Worm (Caenorhabditis elegans) whole organism, L1 larva: ENCODE data around the gene acp-3.

Experiments
- C16A3.4 ChIP-seq: fragments of 150-350 bp; optimal IDR thresholded peaks from 2 replicates; lab custom pipeline; 2014; ENCODE audit warnings: missing biosample characterization, missing genetic modification characterization
- C34B4.2 ChIP-seq: sonication (generic microtip); optimal IDR thresholded peaks from 2 replicates; lab custom pipeline; 2017; ENCODE audit warnings: mild to moderate bottlenecking, missing genetic modification characterization, missing compliant biosample characterization
- F16B12.6 ChIP-seq: fragments of 150-350 bp; optimal IDR thresholded peaks from 2 replicates; lab custom pipeline; 2014; ENCODE audit warnings: missing biosample characterization, missing genetic modification characterization
- aha-1 ChIP-seq: fragments of 150-350 bp; optimal IDR thresholded peaks from 2 replicates; lab custom pipeline; 2014; ENCODE audit warnings: missing biosample characterization, missing genetic modification characterization
- aly-2 ChIP-seq: fragments of 150-350 bp; optimal IDR thresholded peaks from 2 replicates; lab custom pipeline; 2014; ENCODE audit warnings: missing biosample characterization, missing genetic modification characterization
- ama-1 ChIP-seq: fragments of 150-350 bp; optimal IDR thresholded peaks from 2 replicates; lab custom pipeline; 2014
- blmp-1 ChIP-seq: fragments of 150-350 bp; optimal IDR thresholded peaks from 2 replicates; lab custom pipeline; 2014; ENCODE audit warnings: missing biosample characterization, missing genetic modification characterization
- ceh-90 ChIP-seq: sonication (generic microtip); optimal IDR thresholded peaks from 2 replicates; lab custom pipeline; 2016; ENCODE audit warnings: missing genetic modification characterization, missing compliant biosample characterization
- dpl-1 ChIP-seq, 3 experiments: fragments of 150-350 bp in 2 of 3; sonication (generic microtip) in 1 of 3; optimal IDR thresholded peaks; 2 replicates each; lab custom pipeline; 2014 to 2017; ENCODE audit warnings: missing biosample characterization in 3 of 3, missing genetic modification characterization in 3 of 3, missing genetic modification reagents in 3 of 3
- dsc-1 ChIP-seq: sonication (generic microtip); optimal IDR thresholded peaks from 2 replicates; lab custom pipeline; 2016; ENCODE audit warnings: mild to moderate bottlenecking, missing genetic modification characterization, missing compliant biosample characterization
- efl-1 ChIP-seq, 4 experiments: fragments of 150-350 bp; optimal IDR thresholded peaks in 3 of 4; peaks in 1 of 4; 1 replicate in 1 of 4; 2 replicates in 3 of 4; lab custom pipeline; 2014; ENCODE audit warnings: missing biosample characterization in 2 of 4, missing genetic modification characterization in 2 of 4, missing genetic modification reagents in 2 of 4
- efl-3 ChIP-seq: fragments of 200-800 bp; sonication (Bioruptor generic); optimal IDR thresholded peaks from 2 replicates; lab custom pipeline; 2018; ENCODE audit warnings: mild to moderate bottlenecking, missing genetic modification characterization, missing compliant biosample characterization
- elt-3 ChIP-seq, 6 experiments: fragments of 150-350 bp in 1 of 6; sonication (generic microtip); optimal IDR thresholded peaks; 2 replicates each; lab custom pipeline; 2017 to 2018; ENCODE audit warnings: missing biosample characterization in 6 of 6, missing genetic modification characterization in 6 of 6, inconsistent platforms in 1 of 6
- fkh-8 ChIP-seq: sonication (generic microtip); optimal IDR thresholded peaks from 2 replicates; lab custom pipeline; 2016; ENCODE audit warnings: mild to moderate bottlenecking, missing genetic modification characterization, missing compliant biosample characterization
- grh-1 ChIP-seq: fragments of 200-800 bp; sonication (Bioruptor generic); IDR thresholded peaks from 2 replicates; pipeline ENCODE4 v1.3.6; 2022; ENCODE audit warnings: missing genetic modification reagents, missing genetic modification characterization, missing compliant biosample characterization
- hpl-2 ChIP-seq: fragments of 150-350 bp; optimal IDR thresholded peaks from 2 replicates; lab custom pipeline; 2014; ENCODE audit warnings: missing biosample characterization, missing genetic modification reagents, missing genetic modification characterization
- irx-1 ChIP-seq: sonication (generic microtip); optimal IDR thresholded peaks from 2 replicates; lab custom pipeline; 2016; ENCODE audit warnings: missing genetic modification characterization, missing compliant biosample characterization
- lin-14 ChIP-seq: fragments of 200-800 bp; sonication (Bioruptor generic); optimal IDR thresholded peaks from 2 replicates; lab custom pipeline; 2018; ENCODE audit warnings: mild to moderate bottlenecking, missing genetic modification characterization, moderate library complexity, missing compliant biosample characterization
- lsy-2 ChIP-seq, 2 experiments: fragments of 150-350 bp; optimal IDR thresholded peaks; 2 replicates each; lab custom pipeline; 2014; ENCODE audit warnings: missing biosample characterization in 2 of 2, missing genetic modification characterization in 2 of 2
- mdl-1 ChIP-seq, 2 experiments: fragments of 150-350 bp; optimal IDR thresholded peaks; 2 replicates each; lab custom pipeline; 2014 to 2017; ENCODE audit warnings: missing biosample characterization in 2 of 2, missing genetic modification characterization in 2 of 2, inconsistent platforms in 1 of 2
- mef-2 ChIP-seq: fragments of 150-350 bp; optimal IDR thresholded peaks from 2 replicates; lab custom pipeline; 2014; ENCODE audit warnings: missing biosample characterization, missing genetic modification characterization
- mep-1 ChIP-seq: fragments of 150-350 bp; optimal IDR thresholded peaks from 2 replicates; lab custom pipeline; 2014; ENCODE audit warnings: missing biosample characterization, missing genetic modification characterization
- nhr-11 ChIP-seq: fragments of 150-350 bp; optimal IDR thresholded peaks from 2 replicates; lab custom pipeline; 2014; ENCODE audit warnings: missing biosample characterization, missing genetic modification characterization
- nhr-19 ChIP-seq: fragments of 200-800 bp; sonication (Bioruptor generic); conservative IDR thresholded peaks from 2 replicates; pipeline ENCODE4 v1.3.6; 2022; ENCODE audit warnings: missing genetic modification characterization, missing compliant biosample characterization
- nhr-20 ChIP-seq: sonication (generic microtip); optimal IDR thresholded peaks from 2 replicates; lab custom pipeline; 2016; ENCODE audit warnings: mild to moderate bottlenecking, missing genetic modification characterization, missing compliant biosample characterization
- nhr-71 ChIP-seq: sonication (generic microtip); optimal IDR thresholded peaks from 2 replicates; lab custom pipeline; 2016; ENCODE audit warnings: mild to moderate bottlenecking, missing genetic modification characterization, moderate library complexity, missing compliant biosample characterization
- nhr-84 ChIP-seq: sonication (generic microtip); optimal IDR thresholded peaks from 2 replicates; lab custom pipeline; 2017; ENCODE audit warnings: missing biosample characterization, missing genetic modification characterization
- nhr-90 ChIP-seq: sonication (generic microtip); optimal IDR thresholded peaks from 2 replicates; lab custom pipeline; 2016; ENCODE audit warnings: mild to moderate bottlenecking, missing genetic modification characterization, missing compliant biosample characterization; ENCODE audit not compliant: poor library complexity
- rnt-1 ChIP-seq: sonication (generic microtip); optimal IDR thresholded peaks from 2 replicates; lab custom pipeline; 2016; ENCODE audit warnings: mild to moderate bottlenecking, missing genetic modification characterization, moderate library complexity, missing compliant biosample characterization
- skn-1 ChIP-seq: fragments of 150-350 bp; optimal IDR thresholded peaks from 2 replicates; lab custom pipeline; 2014; ENCODE audit warnings: missing biosample characterization, missing genetic modification characterization
- snpc-4 ChIP-seq: fragments of 150-350 bp; optimal IDR thresholded peaks from 2 replicates; lab custom pipeline; 2014; ENCODE audit warnings: missing biosample characterization, missing genetic modification characterization
- snu-23 ChIP-seq: sonication (generic microtip); optimal IDR thresholded peaks from 2 replicates; lab custom pipeline; 2016; ENCODE audit warnings: missing genetic modification characterization, missing compliant biosample characterization
- sox-4 ChIP-seq: sonication (generic microtip); optimal IDR thresholded peaks from 2 replicates; lab custom pipeline; 2016; ENCODE audit warnings: missing genetic modification characterization, missing compliant biosample characterization
- unc-130 ChIP-seq: fragments of 150-350 bp; optimal IDR thresholded peaks from 2 replicates; lab custom pipeline; 2017; ENCODE audit warnings: missing biosample characterization, missing genetic modification characterization, inconsistent platforms
- unc-62 ChIP-seq: fragments of 150-350 bp; optimal IDR thresholded peaks from 2 replicates; lab custom pipeline; 2014; ENCODE audit warnings: missing biosample characterization, missing genetic modification reagents, missing genetic modification characterization
- vab-15 ChIP-seq: sonication (generic microtip); optimal IDR thresholded peaks from 2 replicates; lab custom pipeline; 2017; ENCODE audit warnings: missing genotype, mild to moderate bottlenecking, missing genetic modification characterization, missing compliant biosample characterization
- zag-1 ChIP-seq: fragments of 150-350 bp; optimal IDR thresholded peaks from 2 replicates; lab custom pipeline; 2014; ENCODE audit warnings: missing biosample characterization, missing genetic modification characterization
- ztf-11 ChIP-seq, 2 experiments: sonication (generic microtip); optimal IDR thresholded peaks; 2 replicates each; lab custom pipeline; 2016 to 2017; ENCODE audit warnings: missing genetic modification characterization in 2 of 2, missing biosample characterization in 1 of 2, missing compliant biosample characterization in 1 of 2
- ztf-4 ChIP-seq: fragments of 150-350 bp; optimal IDR thresholded peaks from 2 replicates; lab custom pipeline; 2014; ENCODE audit warnings: missing biosample characterization, missing genetic modification characterization

The acp-3 gene

DNA sequence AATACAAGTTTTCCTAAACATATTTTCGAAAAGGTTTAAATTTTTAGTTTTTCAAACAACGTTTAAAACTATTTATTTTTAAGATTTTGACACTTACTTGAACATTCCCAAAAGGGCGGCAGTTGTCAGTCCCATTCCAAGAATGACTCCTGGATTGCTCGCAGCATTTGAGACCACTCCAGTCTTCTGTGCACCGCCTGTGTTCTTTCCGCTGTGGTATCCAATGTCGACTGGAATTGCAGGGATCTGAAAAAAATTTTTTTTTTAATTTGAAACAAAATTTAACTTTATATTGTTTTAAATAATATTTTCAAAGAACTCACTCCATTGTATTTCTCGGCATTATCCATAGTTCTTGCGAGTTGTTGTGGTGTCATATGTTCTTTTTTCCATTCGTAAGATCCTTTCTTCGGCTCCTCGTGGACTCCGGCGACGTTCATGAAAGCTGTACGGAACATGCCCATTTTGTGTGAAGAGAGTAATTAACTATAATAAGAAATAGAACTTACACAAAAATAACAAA lies 44.9 kb upstream of the acp-3 start, which contains the start of gene M05D6.5:
Gene M05D6.5 (minus strand): TSS at position 473 of the 523 bp plus-strand sequence.
- TF ChIP-seq ztf-4 (tag; lab: Kevin White, UChicago) = peak; percentile 52
- no peak for TF ChIP-seq unc-130 (tag; lab: Kevin White, UChicago)
- TF ChIP-seq, all 84 proteins: peak for 1

DNA sequence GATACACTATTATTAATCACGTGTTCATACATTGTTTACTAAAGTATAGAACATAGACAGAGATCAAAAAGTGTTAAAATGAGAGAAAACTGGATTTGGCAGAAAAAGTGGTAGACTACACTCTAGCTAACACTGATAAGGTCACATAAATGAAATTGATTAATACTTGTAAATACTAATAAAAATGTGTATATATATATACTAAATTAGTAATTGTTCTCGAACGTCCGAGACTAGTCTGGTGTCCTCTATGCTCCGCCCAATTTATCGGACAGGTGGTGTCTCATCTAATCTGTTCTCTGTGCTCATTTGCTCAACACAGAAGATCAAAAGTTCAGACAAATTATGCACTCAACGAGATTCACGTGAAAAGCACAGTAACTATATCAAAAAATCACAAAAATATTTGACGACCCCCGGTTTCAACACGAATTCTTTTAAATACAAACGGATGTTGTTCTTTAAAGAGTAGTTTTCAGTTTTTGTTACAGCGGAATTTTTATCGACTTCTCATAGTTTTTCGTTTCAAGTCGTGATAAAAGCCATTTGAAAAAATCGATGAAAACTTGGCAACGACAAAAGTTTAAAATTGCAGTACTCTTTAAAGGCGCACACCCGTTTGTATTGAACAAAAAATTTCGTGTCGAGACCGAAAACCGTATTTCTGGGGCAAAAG lies 44.2 kb upstream of the acp-3 start:
- peak; percentile 41 for TF ChIP-seq rnt-1
- TF ChIP-seq aly-2 = no peak
- no peak for TF ChIP-seq zag-1 (tag; lab: Kevin White, UChicago)
- no peak for TF ChIP-seq F16B12.6 (tag; lab: Kevin White, UChicago)
- TF ChIP-seq nhr-11 = no peak
- TF ChIP-seq nhr-71 (tag; lab: Kevin White, UChicago) = peak; percentile 76
- TF ChIP-seq skn-1 = peak; percentile 9
- TF ChIP-seq nhr-84 = no peak
- peak; percentile 2 for TF ChIP-seq C16A3.4
- TF ChIP-seq mep-1 (tag; lab: Kevin White, UChicago) = peak; percentile 44
- TF ChIP-seq fkh-8 (tag; lab: Kevin White, UChicago) = peak; percentile 48
- peak; percentile 59 for TF ChIP-seq lin-14 (GFP tag; lab: Kevin White, UChicago)
- peak; percentile 82 for TF ChIP-seq nhr-20 (tag; lab: Kevin White, UChicago)
- TF ChIP-seq snu-23 (GFP tag; lab: Kevin White, UChicago) = peak; percentile 34
- TF ChIP-seq dsc-1 (tag; lab: Kevin White, UChicago) = peak; percentile 13
- TF ChIP-seq nhr-19 (GFP tag; lab: Robert Waterston, UW) = peak; percentile 82
- no peak for TF ChIP-seq efl-1 (optimal IDR thresholded peaks at IDR 0.05; lab: Kevin White, UChicago)
- TF ChIP-seq efl-1 (GFP tag; optimal IDR thresholded peaks at IDR 0.05 in 1 of 2; lab: Kevin White, UChicago) = peak in 1 of 2 experiments; percentile 83
- peak; percentile 50 for TF ChIP-seq ztf-4 (tag; lab: Kevin White, UChicago)
- peak; percentile 12 for TF ChIP-seq unc-130 (tag; lab: Kevin White, UChicago)
- TF ChIP-seq lsy-2 (tag; optimal IDR thresholded peaks at IDR 0.05; lab: Kevin White, UChicago) = peak in 1 of 2 experiments; percentile 48
- no peak for TF ChIP-seq mef-2 (tag; lab: Kevin White, UChicago)
- peak in 1 of 6 experiments; percentile 41 for TF ChIP-seq elt-3 (tag; optimal IDR thresholded peaks at IDR 0.05; lab: Kevin White, UChicago)

DNA sequence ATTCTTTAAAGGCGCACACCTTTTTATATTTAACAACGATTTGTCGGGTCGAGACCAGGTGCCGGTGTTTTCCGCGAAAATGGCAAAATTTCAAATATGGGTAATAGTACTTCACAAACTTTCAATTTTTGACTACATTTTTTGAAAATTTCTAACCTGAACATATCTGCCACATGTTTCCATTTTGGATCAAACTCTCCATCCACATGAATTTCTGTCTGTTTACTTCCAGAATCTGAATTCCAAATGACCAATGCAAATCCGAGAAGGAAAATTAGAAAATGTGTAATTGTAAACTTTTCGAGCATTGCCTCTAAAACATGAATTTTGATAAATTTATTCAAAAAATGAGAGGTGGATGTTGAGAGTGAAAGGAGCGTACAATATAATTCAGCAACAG lies 43.2 kb upstream of the acp-3 start, which contains the start of gene lact-4:
Gene lact-4 (minus strand): TSS at position 313 of the 400 bp plus-strand sequence.
- TF ChIP-seq hpl-2 = no peak
- no peak for TF ChIP-seq aha-1
- TF ChIP-seq ceh-90 = no peak
- TF ChIP-seq unc-62 = no peak
- TF ChIP-seq lin-14 (GFP tag; lab: Kevin White, UChicago) = no peak
- TF ChIP-seq mdl-1 (tag; optimal IDR thresholded peaks at IDR 0.05; lab: Kevin White, UChicago) = no peak
- no peak for TF ChIP-seq vab-15 (tag; lab: Kevin White, UChicago)
- no peak for TF ChIP-seq ztf-11 (tag; optimal IDR thresholded peaks at IDR 0.05; lab: Kevin White, UChicago)
- no peak for TF ChIP-seq dpl-1 (GFP tag; optimal IDR thresholded peaks at IDR 0.05; lab: Kevin White, UChicago)
- no peak for TF ChIP-seq grh-1 (GFP tag; lab: Robert Waterston, UW)
- no peak for TF ChIP-seq irx-1 (tag; lab: Kevin White, UChicago)
- TF ChIP-seq ama-1 (lab: Kevin White, UChicago) = no peak
- TF ChIP-seq C34B4.2 = no peak
- no peak for TF ChIP-seq nhr-11
- no peak for TF ChIP-seq nhr-90 (tag; lab: Kevin White, UChicago)
- no peak for TF ChIP-seq efl-3 (GFP tag; lab: Kevin White, UChicago)
- no peak for TF ChIP-seq snpc-4 (tag; lab: Kevin White, UChicago)
- no peak for TF ChIP-seq sox-4
- no peak for TF ChIP-seq blmp-1 (tag; lab: Kevin White, UChicago)
- TF ChIP-seq aly-2 = no peak
